Fruit fly (Drosophila melanogaster): ENCODE data around the gene mRpL44.

Gene mRpL44

DNA sequence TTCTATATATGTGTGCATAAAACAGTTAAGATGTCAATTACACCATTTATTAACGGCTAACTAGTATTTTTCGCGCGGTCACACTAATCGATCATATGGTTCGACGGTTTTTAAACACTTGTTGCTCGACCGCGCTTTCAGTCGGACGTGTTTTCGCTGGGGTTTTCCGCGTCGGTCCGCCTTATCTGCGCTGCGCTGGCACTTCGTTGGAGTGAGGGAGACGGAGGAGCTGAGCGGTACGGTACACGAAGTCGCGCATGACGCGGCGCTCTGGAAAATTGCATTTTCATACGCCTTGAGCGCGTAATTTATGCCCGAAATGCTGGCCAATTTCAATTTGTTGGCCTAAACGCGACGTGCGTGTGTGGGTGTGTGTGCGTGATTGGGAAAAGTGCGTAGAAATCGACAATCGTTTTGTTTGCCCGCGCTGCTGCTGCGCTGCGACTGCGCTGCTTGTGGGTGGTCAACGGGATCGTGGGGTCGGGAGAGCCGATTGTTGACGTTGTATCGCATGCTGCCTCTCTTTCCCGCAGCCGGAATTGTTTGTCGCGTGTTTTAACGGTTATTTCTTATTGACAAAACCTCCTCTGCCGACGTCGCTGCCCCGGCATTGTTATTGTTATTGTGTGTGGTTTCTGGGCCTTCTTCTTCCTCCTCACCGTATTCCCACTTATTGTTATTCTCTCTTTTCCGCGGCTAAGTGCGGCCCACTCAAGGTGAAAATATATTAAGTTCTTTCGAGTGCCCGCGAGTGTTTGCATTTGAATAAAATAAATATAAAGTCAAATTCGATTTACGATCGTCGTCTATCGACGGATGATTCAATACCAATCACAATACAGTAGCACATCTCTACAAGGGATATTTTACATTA is 46.8 kb upstream of the mRpL44 start, which contains the start of gene Itpr (continued):
- TF ChIP-seq sob (GFP tag; IDR thresholded peaks at IDR 0.05) (0 out of 2 replicates have a peak, but pooled peaks have one; percentile 45), CG2116 (GFP tag; optimal IDR thresholded peaks at IDR 0.05) (peak; percentile 10), YL-1 (GFP tag; optimal IDR thresholded peaks at IDR 0.05) (peak; percentile 33), en (GFP tag; optimal IDR thresholded peaks at IDR 0.05) (peak; percentile 11), CG12769 (tag; optimal IDR thresholded peaks at IDR 0.05) (peak; percentile 80), CG7357 (GFP tag; IDR thresholded peaks at IDR 0.05) (no peak), CG43689 (GFP tag; IDR thresholded peaks at IDR 0.05) (no peak), Bgb (GFP tag; IDR thresholded peaks at IDR 0.05; ENCODE audit: partially characterized antibody) (peak; percentile 53; the same call in 1 of the 2 replicates), Dll (GFP tag; IDR thresholded peaks at IDR 0.05; ENCODE audit: partially characterized antibody) (peak; percentile 54; the same call in 2 of the 4 replicates), Meics (GFP tag; optimal IDR thresholded peaks at IDR 0.05) (peak; percentile 43), bcd (GFP tag; optimal IDR thresholded peaks at IDR 0.05) (peak; percentile 5), CG7987 (GFP tag; optimal IDR thresholded peaks at IDR 0.05) (peak; percentile 7), onecut (GFP tag; IDR thresholded peaks at IDR 0.05) (0 out of 2 replicates have a peak, but pooled peaks have one; percentile 17), Dref (GFP tag; IDR thresholded peaks at IDR 0.05) (0 out of 2 replicates have a peak, but pooled peaks have one; percentile 23), maf-S (GFP tag; optimal IDR thresholded peaks at IDR 0.05) (no peak), Elba2 (GFP tag; optimal IDR thresholded peaks at IDR 0.05) (peak; percentile 75), zf30C (GFP tag; optimal IDR thresholded peaks at IDR 0.05) (no peak), CG2875 (GFP tag; optimal IDR thresholded peaks at IDR 0.05) (peak; percentile 25), CG17328 (GFP tag; IDR thresholded peaks at IDR 0.05) (peak; percentile 26; the same call in 1 of the 2 replicates), ci (GFP tag; IDR thresholded peaks at IDR 0.05) (peak; percentile 62; the same call in 2 of the 3 replicates), Aef1 (GFP tag; IDR thresholded peaks at IDR 0.05) (0 out of 3 replicates have a peak, but pooled peaks have one; percentile 21), sens (GFP tag) (peak; percentile 82), zfh1 (GFP tag; IDR thresholded peaks at IDR 0.05) (0 out of 3 replicates have a peak, but pooled peaks have one; percentile 3), sug (tag; optimal IDR thresholded peaks at IDR 0.05) (peak; percentile 57), Side (GFP tag; optimal IDR thresholded peaks at IDR 0.05) (no peak), NfI (GFP tag; optimal IDR thresholded peaks at IDR 0.05) (no peak), chn (GFP tag; optimal IDR thresholded peaks at IDR 0.05) (peak; percentile 25), sd (tag; optimal IDR thresholded peaks at IDR 0.05) (peak; percentile 44), p53 (GFP tag; optimal IDR thresholded peaks at IDR 0.05) (no peak), mld (GFP tag; IDR thresholded peaks at IDR 0.05; ENCODE audit: partially characterized antibody) (no peak), lab (GFP tag; optimal IDR thresholded peaks at IDR 0.05) (peak; percentile 22), CG8478 (optimal IDR thresholded peaks at IDR 0.05) (peak; percentile 59), sr (GFP tag; IDR thresholded peaks at IDR 0.05) (peak; percentile 41; the same call in 1 of the 3 replicates), Pdp1 (GFP tag; optimal IDR thresholded peaks at IDR 0.05) (no peak), CG11696 (GFP tag; IDR thresholded peaks at IDR 0.05) (peak; percentile 55; the same call in 1 of the 2 replicates), klu (GFP tag; IDR thresholded peaks at IDR 0.05) (peak; percentile 15; the same call in 1 of the 2 replicates), kni (GFP tag; optimal IDR thresholded peaks at IDR 0.05) (peak; percentile 59), cato (GFP tag; optimal IDR thresholded peaks at IDR 0.05; ENCODE audit: borderline replicate concordance) (no peak), CG17829 (tag; optimal IDR thresholded peaks at IDR 0.05) (peak; percentile 16), caup (GFP tag; optimal IDR thresholded peaks at IDR 0.05; ENCODE audit: severe bottlenecking) (peak; percentile 15), MESR4 (GFP tag; optimal IDR thresholded peaks at IDR 0.05) (peak; percentile 41), D (optimal IDR thresholded peaks at IDR 0.05) (peak; percentile 24), D (GFP tag; optimal IDR thresholded peaks at IDR 0.05) (peak; percentile 17), CG5953 (GFP tag; IDR thresholded peaks at IDR 0.05) (0 out of 2 replicates have a peak, but pooled peaks have one; percentile 11), HLHmδ (GFP tag; optimal IDR thresholded peaks at IDR 0.05) (peak; percentile 55), Hr78 (GFP tag; optimal IDR thresholded peaks at IDR 0.05) (peak in 1 of 2 experiments; percentile 75), CG9727 (GFP tag; optimal IDR thresholded peaks at IDR 0.05) (peak; percentile 16)

Data from whole organism, embryonic.